Worm (Caenorhabditis elegans): ENCODE results near the gene fbxb-57.

fbxb-57 gene

DNA sequence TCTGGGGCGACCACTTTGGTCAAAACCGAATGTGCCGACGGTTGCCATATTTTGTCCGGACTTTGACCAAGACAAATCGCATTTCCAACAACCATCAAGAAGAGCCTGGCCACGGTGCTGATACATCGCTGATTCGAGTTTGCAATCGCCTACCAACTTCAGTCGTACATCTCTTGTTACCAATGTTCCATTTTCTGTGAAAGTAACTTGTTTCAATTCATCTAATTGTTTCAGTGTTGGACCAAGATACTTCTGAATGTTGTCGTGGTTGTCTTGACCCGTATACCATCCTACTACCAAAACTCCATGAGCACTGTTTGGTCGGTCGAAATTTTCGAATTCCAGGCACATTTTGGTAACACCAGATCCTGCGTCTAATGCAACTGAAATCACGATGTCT, 36.9 kb downstream of the fbxb-57 start:
- TF ChIP-seq unc-130 (GFP tag; optimal IDR thresholded peaks at IDR 0.05), result no peak
- no peak for TF ChIP-seq ztf-26 (tag; optimal IDR thresholded peaks at IDR 0.05)
- no peak for TF ChIP-seq rcor-1 (GFP tag; IDR thresholded peaks at IDR 0.05)
- no peak for TF ChIP-seq F57C9.4 (tag; optimal IDR thresholded peaks at IDR 0.05)
- TF ChIP-seq dox-1 (GFP tag; IDR thresholded peaks at IDR 0.05), result no peak
- no peak for TF ChIP-seq mel-28 (tag; optimal IDR thresholded peaks at IDR 0.05; ENCODE audit: borderline replicate concordance)
- TF ChIP-seq aptf-2 (GFP tag; conservative IDR thresholded peaks at IDR 0.05), result no peak
- TF ChIP-seq chd-7 (tag; optimal IDR thresholded peaks at IDR 0.05), result no peak
- no peak for TF ChIP-seq F52B5.7 (tag; optimal IDR thresholded peaks at IDR 0.05)
- no peak for TF ChIP-seq bed-1 (GFP tag; IDR thresholded peaks at IDR 0.05)
- TF ChIP-seq F37B4.10 (GFP tag; IDR thresholded peaks at IDR 0.05), result no peak
- TF ChIP-seq nhr-80 (tag; optimal IDR thresholded peaks at IDR 0.05), result no peak
- no peak for TF ChIP-seq F22D6.2 (tag; optimal IDR thresholded peaks at IDR 0.05)
- no peak for TF ChIP-seq egrh-3 (GFP tag; IDR thresholded peaks at IDR 0.05)
- TF ChIP-seq tbx-9 (tag; optimal IDR thresholded peaks at IDR 0.05; ENCODE audit: borderline replicate concordance), result no peak
- TF ChIP-seq attf-3 (GFP tag; conservative IDR thresholded peaks at IDR 0.05), result no peak
- no peak for TF ChIP-seq ZK185.1 (tag; optimal IDR thresholded peaks at IDR 0.05; ENCODE audit: poor library complexity, severe bottlenecking)
- no peak for TF ChIP-seq rpc-1 (optimal IDR thresholded peaks at IDR 0.05)
- TF ChIP-seq rpc-1 (tag; optimal IDR thresholded peaks at IDR 0.05), result no peak
- no peak for TF ChIP-seq ceh-40 (GFP tag; IDR thresholded peaks at IDR 0.05)

DNA sequence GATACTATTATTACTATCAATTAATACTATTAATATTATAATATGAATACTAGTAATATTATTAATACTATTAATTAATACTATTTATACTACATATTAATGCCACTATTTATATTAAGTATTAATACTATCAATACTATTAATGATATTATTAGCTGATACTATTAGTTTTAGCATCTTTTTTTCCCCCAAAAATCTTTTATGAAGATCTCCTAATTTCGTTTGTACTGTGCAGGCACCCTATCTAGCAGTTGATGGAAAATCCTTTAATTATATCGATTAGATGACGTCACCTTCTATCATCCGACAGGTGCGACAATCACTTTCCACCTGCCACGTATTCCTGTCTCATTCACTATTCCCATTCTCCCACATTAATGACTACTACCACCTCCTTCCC, 40.7 kb downstream of the fbxb-57 start, which contains the start of gene fbxb-65:
Gene fbxb-65 (plus strand): TSS at position 301 of the 400 bp plus-strand sequence.
- TF ChIP-seq hmg-20 (GFP tag; IDR thresholded peaks at IDR 0.05), result no peak

DNA sequence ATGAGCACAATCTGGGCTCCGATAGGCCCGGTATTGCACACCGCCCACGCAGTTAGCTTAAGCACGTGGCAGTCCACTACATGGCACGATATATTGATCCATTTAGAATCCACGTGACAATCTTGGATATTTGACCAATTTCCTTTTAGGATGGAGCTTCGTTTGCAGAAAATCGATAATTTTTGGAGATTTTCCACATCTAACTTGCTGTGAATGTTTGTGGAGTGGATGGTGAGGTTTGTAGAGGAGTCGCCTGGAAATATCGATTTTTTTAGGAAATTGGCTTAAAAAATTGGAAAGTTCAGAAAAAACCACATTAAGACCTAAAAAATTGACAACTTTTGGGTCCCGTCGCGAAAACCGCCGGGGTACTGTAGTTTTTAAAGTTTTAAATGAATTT, 48.8 kb downstream of the fbxb-57 start:
- no peak for TF ChIP-seq mcd-1 (GFP tag; IDR thresholded peaks at IDR 0.05)
- no peak for TF ChIP-seq rec-8 (tag; optimal IDR thresholded peaks at IDR 0.05)
- TF ChIP-seq pbrm-1 (GFP tag; IDR thresholded peaks at IDR 0.05), result no peak
- no peak for TF ChIP-seq ceh-100 (GFP tag; IDR thresholded peaks at IDR 0.05)
- TF ChIP-seq sptf-2 (GFP tag; optimal IDR thresholded peaks at IDR 0.05), result no peak
- no peak for TF ChIP-seq snpc-3.4 (tag; optimal IDR thresholded peaks at IDR 0.05)
- TF ChIP-seq ekl-4 (GFP tag; IDR thresholded peaks at IDR 0.05), result no peak
- TF ChIP-seq ztf-6 (GFP tag; IDR thresholded peaks at IDR 0.05), result no peak
- no peak for TF ChIP-seq cebp-2 (GFP tag; IDR thresholded peaks at IDR 0.05)
- no peak for TF ChIP-seq ztf-18 (tag; optimal IDR thresholded peaks at IDR 0.05)
- TF ChIP-seq hsf-1 (GFP tag; IDR thresholded peaks at IDR 0.05), result no peak
- no peak for TF ChIP-seq fkh-3 (tag; optimal IDR thresholded peaks at IDR 0.05)
- no peak for TF ChIP-seq Y53F4B.3 (GFP tag; IDR thresholded peaks at IDR 0.05)
- TF ChIP-seq C06A6.2 (GFP tag; conservative IDR thresholded peaks at IDR 0.05), result no peak
